Fruit fly (Drosophila melanogaster) whole organism, prepupa: ENCODE data around the gene CG13114.

Experiments used
- CG32006 ChIP-seq: fragments of 200-800 bp; sonication (Bioruptor generic); optimal IDR thresholded peaks from 3 replicates; lab custom pipeline; 2017; ENCODE audit warnings: missing biosample characterization, mild to moderate bottlenecking, missing genetic modification characterization
- CG34406 ChIP-seq: fragments of 200-800 bp; sonication (Bioruptor generic); optimal IDR thresholded peaks from 3 replicates; lab custom pipeline; 2016; ENCODE audit warnings: missing biosample characterization, missing genetic modification characterization
- Eip78C ChIP-seq: fragments of 200-800 bp; sonication (Bioruptor generic); peaks from one replicate; lab custom pipeline; 2016; ENCODE audit warnings: missing biosample characterization, missing genetic modification characterization
- Eip93F ChIP-seq: fragments of 200-800 bp; sonication (Bioruptor generic); optimal IDR thresholded peaks from 2 replicates; lab custom pipeline; 2016; ENCODE audit warnings: missing biosample characterization, mild to moderate bottlenecking, missing genetic modification characterization
- Ets21C ChIP-seq: fragments of 200-800 bp; sonication (Bioruptor generic); optimal IDR thresholded peaks from 3 replicates; lab custom pipeline; 2016; ENCODE audit warnings: missing biosample characterization, missing genetic modification characterization
- Gug ChIP-seq: fragments of 200-800 bp; sonication (Bioruptor generic); IDR thresholded peaks from 2 replicates; pipeline ENCODE4 v1.3.6; 2022; ENCODE audit warnings: missing biosample characterization, missing genetic modification characterization
- Hr39 ChIP-seq: fragments of 200-800 bp; sonication (Bioruptor generic); optimal IDR thresholded peaks from 2 replicates; lab custom pipeline; 2016; ENCODE audit warnings: missing biosample characterization, missing genetic modification characterization
- Lpt ChIP-seq: fragments of 200-800 bp; sonication (Bioruptor generic); optimal IDR thresholded peaks from 3 replicates; lab custom pipeline; 2016; ENCODE audit warnings: missing biosample characterization, missing genetic modification characterization
- Met ChIP-seq: fragments of 200-800 bp; sonication (Bioruptor generic); optimal IDR thresholded peaks from 3 replicates; lab custom pipeline; 2016; ENCODE audit warnings: missing biosample characterization, missing genetic modification characterization
- OdsH ChIP-seq: fragments of 200-800 bp; sonication (Bioruptor generic); optimal IDR thresholded peaks from 3 replicates; lab custom pipeline; 2016; ENCODE audit warnings: missing biosample characterization, missing genetic modification characterization
- achi ChIP-seq: fragments of 200-800 bp; sonication (Bioruptor generic); optimal IDR thresholded peaks from 3 replicates; lab custom pipeline; 2016; ENCODE audit warnings: missing biosample characterization, missing genetic modification characterization
- eg ChIP-seq: fragments of 200-800 bp; sonication (Bioruptor generic); IDR thresholded peaks from 3 replicates; pipeline ENCODE4 v1.3.6; 2022; ENCODE audit warnings: missing biosample characterization, missing genetic modification characterization
- fd85E ChIP-seq: fragments of 200-800 bp; sonication (Bioruptor generic); optimal IDR thresholded peaks from 3 replicates; lab custom pipeline; 2016; ENCODE audit warnings: missing biosample characterization, missing genetic modification characterization
- lz ChIP-seq: fragments of 200-800 bp; sonication (Bioruptor generic); optimal IDR thresholded peaks from 3 replicates; lab custom pipeline; 2016; ENCODE audit warnings: missing biosample characterization, missing genetic modification characterization

dm6 chr2L:9500454-9500853, 45.2 kb upstream of the CG13114 start:
- TF ChIP-seq fd85E, result no peak
- no peak for TF ChIP-seq CG34406
- TF ChIP-seq lz (GFP tag; lab: Kevin White, UChicago), result no peak
- no peak for TF ChIP-seq Ets21C (GFP tag; lab: Kevin White, UChicago)
- TF ChIP-seq OdsH (GFP tag; lab: Kevin White, UChicago), result no peak
- TF ChIP-seq Gug (GFP tag; lab: Robert Waterston, UW), result no peak
- TF ChIP-seq Met (GFP tag; lab: Kevin White, UChicago), result no peak
- no peak for TF ChIP-seq Eip78C
- TF ChIP-seq Lpt, result no peak
- no peak for TF ChIP-seq CG32006 (GFP tag; lab: Kevin White, UChicago)
- TF ChIP-seq Eip93F (GFP tag; lab: Kevin White, UChicago), result no peak
- no peak for TF ChIP-seq Hr39
- TF ChIP-seq achi, result no peak
- TF ChIP-seq eg, result no peak
